Worm (Caenorhabditis elegans): ENCODE results near the gene hsp-17.

The hsp-17 gene

DNA sequence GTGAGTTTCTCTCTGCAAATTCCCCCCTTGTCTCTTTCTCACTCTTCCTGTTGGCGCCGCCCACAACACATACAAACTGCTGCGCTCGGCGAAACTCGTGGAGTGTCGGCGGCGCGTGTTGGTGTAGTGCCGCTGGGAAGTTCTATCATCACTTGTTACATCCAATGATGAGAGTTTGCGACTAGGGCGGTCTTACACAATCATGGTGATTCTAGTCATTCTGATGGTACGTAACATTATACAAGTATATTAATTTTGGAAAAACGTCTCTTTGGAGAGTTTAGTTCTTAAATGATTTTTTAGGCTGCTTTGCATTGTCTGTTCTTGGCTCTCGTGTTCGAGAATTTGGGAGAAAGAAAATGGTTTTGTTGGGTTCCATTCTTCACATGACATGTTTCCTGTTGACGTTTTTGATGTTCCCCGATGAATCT, 36.8 kb downstream of the hsp-17 start (continued):
- TF ChIP-seq F44E2.7 (GFP tag; IDR thresholded peaks at IDR 0.05) (no peak), ctbp-1 (GFP tag; IDR thresholded peaks at IDR 0.05) (no peak), daf-12 (tag; optimal IDR thresholded peaks at IDR 0.05) (no peak), lin-15B (tag; optimal IDR thresholded peaks at IDR 0.05) (no peak), dmd-8 (GFP tag; IDR thresholded peaks at IDR 0.05) (peak; percentile 62), egl-43 (GFP tag; IDR thresholded peaks at IDR 0.05) (no peak; the same call in 1 of the 2 replicates), daf-16 (GFP tag; optimal IDR thresholded peaks at IDR 0.05) (peak; percentile 64 to 69), daf-16 (tag; optimal IDR thresholded peaks at IDR 0.05) (peak; percentile 87), unc-62 (GFP tag; optimal IDR thresholded peaks at IDR 0.05 in 1 of 2) (no peak), unc-62 (tag; optimal IDR thresholded peaks at IDR 0.05) (no peak), gei-8 (GFP tag; optimal IDR thresholded peaks at IDR 0.05) (peak; percentile 54), mdt-29 (GFP tag; IDR thresholded peaks at IDR 0.05) (0 out of 2 replicates have a peak, but pooled peaks have one; percentile 56), spr-3 (GFP tag; optimal IDR thresholded peaks at IDR 0.05) (no peak), mep-1 (tag; optimal IDR thresholded peaks at IDR 0.05) (peak; percentile 91), php-3 (GFP tag; IDR thresholded peaks at IDR 0.05) (no peak), unc-130 (GFP tag; optimal IDR thresholded peaks at IDR 0.05) (peak; percentile 80), snpc-1.2 (GFP tag; IDR thresholded peaks at IDR 0.05) (peak; percentile 94), F26F4.8 (GFP tag; conservative IDR thresholded peaks at IDR 0.05) (no peak), lim-7 (GFP tag; IDR thresholded peaks at IDR 0.05) (no peak), lin-39 (tag; optimal IDR thresholded peaks at IDR 0.05) (no peak), zip-2 (tag; optimal IDR thresholded peaks at IDR 0.05) (peak; percentile 59), Y75B8A.6 (GFP tag; IDR thresholded peaks at IDR 0.05) (no peak), nhr-25 (tag; optimal IDR thresholded peaks at IDR 0.05; ENCODE audit: borderline replicate concordance, insufficient read depth) (peak; percentile 82), attf-4 (tag; optimal IDR thresholded peaks at IDR 0.05) (no peak), arid-1 (GFP tag; conservative IDR thresholded peaks at IDR 0.05) (peak; percentile 70), fos-1 (tag; optimal IDR thresholded peaks at IDR 0.05) (no peak), nhr-41 (GFP tag; IDR thresholded peaks at IDR 0.05) (0 out of 2 replicates have a peak, but pooled peaks have one; percentile 47), lin-29 (GFP tag; IDR thresholded peaks at IDR 0.05) (no peak), hlh-11 (tag; optimal IDR thresholded peaks at IDR 0.05) (peak; percentile 88), hif-1 (tag; optimal IDR thresholded peaks at IDR 0.05) (peak; percentile 21 to 25), lin-38 (GFP tag; IDR thresholded peaks at IDR 0.05) (peak; percentile 77), nhr-6 (tag; optimal IDR thresholded peaks at IDR 0.05) (peak; percentile 21), ceh-44 (GFP tag; IDR thresholded peaks at IDR 0.05) (no peak), nhr-48 (tag; optimal IDR thresholded peaks at IDR 0.05) (peak; percentile 89), cey-2 (tag; optimal IDR thresholded peaks at IDR 0.05; ENCODE audit: borderline replicate concordance, insufficient read depth) (no peak), nhr-42 (GFP tag; IDR thresholded peaks at IDR 0.05) (0 out of 2 replicates have a peak, but pooled peaks have one; percentile 71), ZK337.2 (GFP tag; IDR thresholded peaks at IDR 0.05) (0 out of 2 replicates have a peak, but pooled peaks have one; percentile 35), ama-1 (optimal IDR thresholded peaks at IDR 0.05) (peak; percentile 98), pha-4 (GFP tag; IDR thresholded peaks at IDR 0.05) (peak; percentile 76; the same call in 1 of the 2 replicates), pha-4 (tag; optimal IDR thresholded peaks at IDR 0.05) (no peak), fkh-10 (GFP tag; optimal IDR thresholded peaks at IDR 0.05) (no peak), ceh-62 (tag; optimal IDR thresholded peaks at IDR 0.05) (no peak), nhr-11 (tag; optimal IDR thresholded peaks at IDR 0.05) (peak; percentile 32), zip-11 (GFP tag; IDR thresholded peaks at IDR 0.05) (no peak), mes-2 (tag; optimal IDR thresholded peaks at IDR 0.05; ENCODE audit: poor library complexity, severe bottlenecking) (peak; percentile 90), Y48G9A.11 (GFP tag; IDR thresholded peaks at IDR 0.05) (peak; percentile 71), mxl-2 (GFP tag; conservative IDR thresholded peaks at IDR 0.05) (no peak), ceh-32 (tag; optimal IDR thresholded peaks at IDR 0.05; ENCODE audit: poor library complexity) (peak; percentile 12), zfp-3 (GFP tag; conservative IDR thresholded peaks at IDR 0.05) (no peak), snpc-4 (tag; optimal IDR thresholded peaks at IDR 0.05) (peak; percentile 95), D1046.2 (GFP tag; IDR thresholded peaks at IDR 0.05) (no peak)

Data from whole organism, L4 larva.